ENCODE assay signal across 3 fruit fly cellular contexts in genomic region chr3R:6383466-6383769, dm6.
TF ChIP-seq lines count a peak whose summit lies in the region.

No protein-coding gene starts in this region.

- TF ChIP-seq CTCF in whole organism, embryonic (GFP tag; optimal IDR thresholded peaks at IDR 0.05; lab: Kevin White, UChicago): no peak

TF ChIP-seq in whole organism, adult, 20 proteins besides CTCF, POLR2A, EP300 and RAD21:
- TF ChIP-seq tj (GFP tag; optimal IDR thresholded peaks at IDR 0.05; lab: Kevin White, UChicago): no peak
- no peak for TF ChIP-seq CG33017 (tag; optimal IDR thresholded peaks at IDR 0.05; lab: Kevin White, UChicago)
- no peak for TF ChIP-seq CG5204 (GFP tag; optimal IDR thresholded peaks at IDR 0.05; lab: Kevin White, UChicago)
- no peak for TF ChIP-seq ovo (GFP tag; optimal IDR thresholded peaks at IDR 0.05; lab: Kevin White, UChicago)
- peak; percentile 42 for TF ChIP-seq cic (GFP tag; optimal IDR thresholded peaks at IDR 0.05; lab: Kevin White, UChicago)

TF ChIP-seq in whole organism, embryonic, 481 proteins besides CTCF, POLR2A, EP300 and RAD21:
- TF ChIP-seq bbx (GFP tag; IDR thresholded peaks at IDR 0.05; lab: Robert Waterston, UW; ENCODE audit: partially characterized antibody) (0 out of 2 replicates have a peak, but pooled peaks have one; percentile 32), sr (GFP tag; IDR thresholded peaks at IDR 0.05; lab: Robert Waterston, UW) (peak; percentile 47; the same call in 1 of the 3 replicates), CG14860 (GFP tag; IDR thresholded peaks at IDR 0.05; lab: Robert Waterston, UW; ENCODE audit: partially characterized antibody) (no peak), cg (GFP tag; optimal IDR thresholded peaks at IDR 0.05; lab: Kevin White, UChicago) (peak; percentile 86), ATbp (GFP tag; optimal IDR thresholded peaks at IDR 0.05; lab: Kevin White, UChicago) (no peak), gro (GFP tag; optimal IDR thresholded peaks at IDR 0.05; lab: Kevin White, UChicago) (no peak), CG7963 (GFP tag; IDR thresholded peaks at IDR 0.05; lab: Robert Waterston, UW; ENCODE audit: partially characterized antibody) (no peak), pb (GFP tag; optimal IDR thresholded peaks at IDR 0.05; lab: Kevin White, UChicago) (no peak), chinmo (GFP tag; IDR thresholded peaks at IDR 0.05; lab: Robert Waterston, UW; ENCODE audit: partially characterized antibody) (peak; percentile 72; the same call in 1 of the 4 replicates), Atf6 (GFP tag; IDR thresholded peaks at IDR 0.05; lab: Robert Waterston, UW) (no peak), CG15479 (GFP tag; optimal IDR thresholded peaks at IDR 0.05; lab: Kevin White, UChicago) (peak; percentile 11), Chrac-16 (GFP tag; optimal IDR thresholded peaks at IDR 0.05; lab: Kevin White, UChicago) (no peak), CG11504 (tag; optimal IDR thresholded peaks at IDR 0.05; lab: Kevin White, UChicago) (no peak), odd (GFP tag; optimal IDR thresholded peaks at IDR 0.05; lab: Kevin White, UChicago) (no peak), sima (GFP tag; optimal IDR thresholded peaks at IDR 0.05; lab: Kevin White, UChicago) (no peak), CG32532 (GFP tag; IDR thresholded peaks at IDR 0.05; lab: Robert Waterston, UW) (no peak), chif (GFP tag; optimal IDR thresholded peaks at IDR 0.05; lab: Kevin White, UChicago) (no peak), E2f2 (GFP tag; IDR thresholded peaks at IDR 0.05; lab: Robert Waterston, UW) (no peak), mirr (GFP tag; optimal IDR thresholded peaks at IDR 0.05; lab: Kevin White, UChicago) (peak; percentile 41), Adf1 (GFP tag; IDR thresholded peaks at IDR 0.05; lab: Robert Waterston, UW) (0 out of 2 replicates have a peak, but pooled peaks have one; percentile 1), CG8478 (optimal IDR thresholded peaks at IDR 0.05; lab: Kevin White, UChicago) (peak; percentile 48), ac (GFP tag; optimal IDR thresholded peaks at IDR 0.05; lab: Kevin White, UChicago) (no peak), br (optimal IDR thresholded peaks at IDR 0.05; lab: Kevin White, UChicago) (no peak), Gsc (GFP tag; IDR thresholded peaks at IDR 0.05; lab: Robert Waterston, UW) (no peak), Dfd (GFP tag; optimal IDR thresholded peaks at IDR 0.05; lab: Kevin White, UChicago) (no peak), Opbp (GFP tag; IDR thresholded peaks at IDR 0.05; lab: Robert Waterston, UW; ENCODE audit: partially characterized antibody) (0 out of 3 replicates have a peak, but pooled peaks have one; percentile 41), ftz-f1 (GFP tag; optimal IDR thresholded peaks at IDR 0.05; lab: Kevin White, UChicago) (peak; percentile 89), nerfin-1 (tag; optimal IDR thresholded peaks at IDR 0.05; lab: Kevin White, UChicago) (peak; percentile 20), sug (tag; optimal IDR thresholded peaks at IDR 0.05; lab: Kevin White, UChicago) (peak; percentile 13), CG17359 (tag; optimal IDR thresholded peaks at IDR 0.05; lab: Kevin White, UChicago) (no peak), Meics (GFP tag; optimal IDR thresholded peaks at IDR 0.05; lab: Kevin White, UChicago) (no peak)

TF ChIP-seq in whole organism, pupa, 21 proteins besides CTCF, POLR2A, EP300 and RAD21:
- TF ChIP-seq CG12605 (GFP tag; IDR thresholded peaks at IDR 0.05; lab: Robert Waterston, UW) (no peak), EcR (GFP tag; optimal IDR thresholded peaks at IDR 0.05; lab: Kevin White, UChicago) (peak; percentile 86)
